Worm (Caenorhabditis elegans): Measurements from ENCODE around the gene his-16.

DNA sequence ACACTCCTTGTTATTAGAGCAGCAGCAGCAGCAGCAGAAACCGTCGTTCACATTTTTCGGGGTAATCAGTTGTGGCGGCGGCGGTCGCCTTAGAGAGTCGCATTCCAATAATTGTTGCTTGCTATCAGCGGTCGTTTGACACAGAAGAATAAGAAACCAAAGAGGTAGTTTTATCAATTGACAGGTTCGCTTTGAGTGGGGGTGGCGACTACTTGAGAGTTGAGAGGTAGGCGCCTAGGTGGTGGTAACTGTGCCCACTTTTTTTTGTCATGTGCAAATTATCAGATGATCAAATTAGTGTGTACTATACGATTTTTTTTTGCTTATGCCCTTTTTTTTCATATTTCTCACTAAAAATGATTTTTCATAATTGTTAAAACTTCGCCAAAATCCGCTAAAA lies 4.0 kb downstream of the his-16 start:
- no peak for TF ChIP-seq K09A11.1 (tag; optimal IDR thresholded peaks at IDR 0.05; ENCODE audit: insufficient read depth)
- TF ChIP-seq pqm-1 (tag; optimal IDR thresholded peaks at IDR 0.05), result no peak
- TF ChIP-seq ceh-9 (tag; optimal IDR thresholded peaks at IDR 0.05), result no peak
- TF ChIP-seq hlh-30 (tag; optimal IDR thresholded peaks at IDR 0.05; ENCODE audit: insufficient read depth), result no peak
- no peak for TF ChIP-seq nhr-11 (tag; optimal IDR thresholded peaks at IDR 0.05)
- TF ChIP-seq eyg-1 (tag; optimal IDR thresholded peaks at IDR 0.05), result no peak
- TF ChIP-seq odd-2 (tag; optimal IDR thresholded peaks at IDR 0.05), result no peak
- TF ChIP-seq unc-55 (GFP tag; optimal IDR thresholded peaks at IDR 0.05), result no peak
- no peak for TF ChIP-seq tbx-2 (tag; optimal IDR thresholded peaks at IDR 0.05)
- no peak for TF ChIP-seq ceh-24 (tag; optimal IDR thresholded peaks at IDR 0.05)
- TF ChIP-seq madf-2 (tag; optimal IDR thresholded peaks at IDR 0.05), result no peak
- TF ChIP-seq pag-3 (tag; optimal IDR thresholded peaks at IDR 0.05; ENCODE audit: borderline replicate concordance), result no peak

Data from whole organism, late embryonic.